Fruit fly (Drosophila melanogaster): Measurements from ENCODE around the gene Ubx.

Gene Ubx

dm6 chr3R:16655494-16656493 lies 78.4 kb downstream of the Ubx start, which contains the start of gene modSP (continued):
- TF ChIP-seq CG11695 (GFP tag; IDR thresholded peaks at IDR 0.05) = no peak
- TF ChIP-seq H2.0 (GFP tag; IDR thresholded peaks at IDR 0.05) = no peak
- no peak for TF ChIP-seq CG1602 (GFP tag; optimal IDR thresholded peaks at IDR 0.05)
- TF ChIP-seq ci (GFP tag; IDR thresholded peaks at IDR 0.05) = 0 out of 3 replicates have a peak, but pooled peaks have one; percentile 54
- TF ChIP-seq MBD-R2 (GFP tag; IDR thresholded peaks at IDR 0.05) = 0 out of 2 replicates have a peak, but pooled peaks have one; percentile 23
- TF ChIP-seq sim (GFP tag; IDR thresholded peaks at IDR 0.05) = no peak
- peak; percentile 60 for TF ChIP-seq CG12769 (tag; optimal IDR thresholded peaks at IDR 0.05)
- peak; percentile 10 for TF ChIP-seq CG16863 (GFP tag; optimal IDR thresholded peaks at IDR 0.05)
- TF ChIP-seq ewg (GFP tag; optimal IDR thresholded peaks at IDR 0.05) = no peak
- peak; percentile 9 for TF ChIP-seq Dp (GFP tag; optimal IDR thresholded peaks at IDR 0.05)
- peak; percentile 75 for TF ChIP-seq Med (GFP tag)
- no peak for TF ChIP-seq CG2202 (tag; optimal IDR thresholded peaks at IDR 0.05)
- no peak for TF ChIP-seq Dfd (GFP tag; optimal IDR thresholded peaks at IDR 0.05)
- TF ChIP-seq CG13424 (tag; optimal IDR thresholded peaks at IDR 0.05) = peak; percentile 12
- no peak for TF ChIP-seq trh (GFP tag; optimal IDR thresholded peaks at IDR 0.05)
- TF ChIP-seq zfh1 (GFP tag; IDR thresholded peaks at IDR 0.05) = peak; percentile 57; the same call in 2 of the 3 replicates
- TF ChIP-seq slbo (GFP tag; IDR thresholded peaks at IDR 0.05) = peak; percentile 73
- TF ChIP-seq CG3995 (GFP tag; optimal IDR thresholded peaks at IDR 0.05) = no peak
- TF ChIP-seq Nf-YC (tag; optimal IDR thresholded peaks at IDR 0.05) = no peak
- TF ChIP-seq jigr1 (GFP tag; IDR thresholded peaks at IDR 0.05) = no peak
- peak; percentile 34; the same call in 1 of the 3 replicates for TF ChIP-seq CG34422 (GFP tag; IDR thresholded peaks at IDR 0.05)
- peak; percentile 9 for TF ChIP-seq Bteb2 (GFP tag; optimal IDR thresholded peaks at IDR 0.05)
- peak; percentile 41 for TF ChIP-seq gfzf (GFP tag; optimal IDR thresholded peaks at IDR 0.05)
- peak; percentile 73 for TF ChIP-seq row (GFP tag; IDR thresholded peaks at IDR 0.05)
- TF ChIP-seq E2f1 (GFP tag; IDR thresholded peaks at IDR 0.05) = no peak
- no peak; the same call in 1 of the 2 replicates for TF ChIP-seq ttk (GFP tag; IDR thresholded peaks at IDR 0.05)
- no peak for TF ChIP-seq CG1024 (GFP tag; IDR thresholded peaks at IDR 0.05)
- no peak for TF ChIP-seq ab (GFP tag; optimal IDR thresholded peaks at IDR 0.05)
- no peak for TF ChIP-seq tgo (GFP tag; IDR thresholded peaks at IDR 0.05)
- TF ChIP-seq CG17802 (tag; optimal IDR thresholded peaks at IDR 0.05) = no peak
- TF ChIP-seq CG6175 (GFP tag; IDR thresholded peaks at IDR 0.05) = no peak
- TF ChIP-seq HLH54F (GFP tag; optimal IDR thresholded peaks at IDR 0.05) = peak; percentile 52
- TF ChIP-seq CG32772 (GFP tag; IDR thresholded peaks at IDR 0.05) = no peak
- TF ChIP-seq CG8765 (GFP tag; IDR thresholded peaks at IDR 0.05) = no peak
- TF ChIP-seq Aef1 (GFP tag; IDR thresholded peaks at IDR 0.05) = no peak
- no peak for TF ChIP-seq eyg (GFP tag; optimal IDR thresholded peaks at IDR 0.05)
- no peak for TF ChIP-seq CG3407 (GFP tag; optimal IDR thresholded peaks at IDR 0.05)
- no peak for TF ChIP-seq PHDP (tag; optimal IDR thresholded peaks at IDR 0.05)
- TF ChIP-seq CG8478 (optimal IDR thresholded peaks at IDR 0.05) = no peak
- peak; percentile 41; the same call in 1 of the 2 replicates for TF ChIP-seq sob (GFP tag; IDR thresholded peaks at IDR 0.05)
- TF ChIP-seq CG7271 (tag; optimal IDR thresholded peaks at IDR 0.05) = no peak
- peak; percentile 37 for TF ChIP-seq knrl (GFP tag; IDR thresholded peaks at IDR 0.05; ENCODE audit: partially characterized antibody)
- peak; percentile 29 for TF ChIP-seq Meics (GFP tag; optimal IDR thresholded peaks at IDR 0.05)
- no peak for TF ChIP-seq MTF-1 (GFP tag; optimal IDR thresholded peaks at IDR 0.05; ENCODE audit: borderline replicate concordance)
- no peak for TF ChIP-seq CG3281 (GFP tag; optimal IDR thresholded peaks at IDR 0.05)
- peak; percentile 47 for TF ChIP-seq lilli (GFP tag; optimal IDR thresholded peaks at IDR 0.05)
- no peak for TF ChIP-seq GATAe (GFP tag; conservative IDR thresholded peaks at IDR 0.05)
- no peak for TF ChIP-seq CG14014 (GFP tag; IDR thresholded peaks at IDR 0.05)
- TF ChIP-seq yki (optimal IDR thresholded peaks at IDR 0.05) = no peak
- peak; percentile 7 for TF ChIP-seq Abd-B (GFP tag; optimal IDR thresholded peaks at IDR 0.05)

All from whole organism, embryonic.